Fruit fly (Drosophila melanogaster) whole organism, embryonic: ENCODE data around the gene psh.

Source experiments
- BEAF-32 ChIP-seq: fragments of 200-800 bp; sonication (Bioruptor generic); optimal IDR thresholded peaks from 3 replicates; lab custom pipeline; 2017; ENCODE audit warnings: missing biosample characterization, missing genetic modification characterization, mild to moderate bottlenecking, moderate library complexity, missing genetic modification reagents
- CG10147 ChIP-seq: fragments of 200-800 bp; sonication (Bioruptor generic); optimal IDR thresholded peaks from 2 replicates; lab custom pipeline; 2019; ENCODE audit warnings: missing biosample characterization, mild to moderate bottlenecking, missing genetic modification characterization, moderate library complexity
- CG10267 ChIP-seq: fragments of 200-800 bp; sonication (Bioruptor generic); optimal IDR thresholded peaks from 2 replicates; lab custom pipeline; 2018; ENCODE audit warnings: missing biosample characterization, mild to moderate bottlenecking, missing genetic modification characterization, moderate library complexity
- CG10274 ChIP-seq: fragments of 200-800 bp; sonication (Bioruptor generic); optimal IDR thresholded peaks from 3 replicates; lab custom pipeline; 2017; ENCODE audit warnings: missing biosample characterization, mild to moderate bottlenecking, missing genetic modification characterization
- CG10321 ChIP-seq: fragments of 200-800 bp; sonication (Bioruptor generic); IDR thresholded peaks from 2 replicates; pipeline ENCODE4 v1.3.6; 2022; ENCODE audit warnings: missing biosample characterization, missing genetic modification characterization
- CG10431 ChIP-seq: fragments of 200-800 bp; sonication (Bioruptor generic); optimal IDR thresholded peaks from 3 replicates; lab custom pipeline; 2018; ENCODE audit warnings: missing biosample characterization, mild to moderate bottlenecking, missing genetic modification characterization
- CG10959 ChIP-seq: fragments of 200-800 bp; sonication (Bioruptor generic); IDR thresholded peaks from 2 replicates; pipeline ENCODE4 v1.3.6; 2022; ENCODE audit warnings: missing biosample characterization, missing genetic modification characterization
- CG11085 ChIP-seq: fragments of 200-800 bp; sonication (Bioruptor generic); IDR thresholded peaks from 2 replicates; pipeline ENCODE4 v1.3.6; 2022; ENCODE audit warnings: missing biosample characterization, missing genetic modification characterization
- CG11093 ChIP-seq: fragments of 200-800 bp; sonication (Bioruptor generic); IDR thresholded peaks from 3 replicates; pipeline ENCODE4 v1.3.6; 2022; ENCODE audit warnings: missing biosample characterization, missing genetic modification characterization
- CG14860 ChIP-seq: fragments of 200-800 bp; sonication (Bioruptor generic); IDR thresholded peaks from 3 replicates; pipeline ENCODE4 v1.3.6; 2022; ENCODE audit warnings: missing biosample characterization, missing genetic modification characterization; ENCODE audit not compliant: partially characterized antibody
- CG15479 ChIP-seq: fragments of 200-800 bp; sonication (Bioruptor generic); optimal IDR thresholded peaks from 3 replicates; lab custom pipeline; 2019; ENCODE audit warnings: missing biosample characterization, mild to moderate bottlenecking, missing genetic modification characterization, moderate library complexity
- CG16813 ChIP-seq: fragments of 200-800 bp; sonication (Bioruptor generic); IDR thresholded peaks from 3 replicates; pipeline ENCODE4 v1.3.6; 2022; ENCODE audit warnings: missing biosample characterization, missing genetic modification characterization; ENCODE audit not compliant: partially characterized antibody
- CG17328 ChIP-seq: fragments of 200-800 bp; sonication (Bioruptor generic); IDR thresholded peaks from 2 replicates; pipeline ENCODE4 v1.3.6; 2022; ENCODE audit warnings: missing biosample characterization, missing genetic modification characterization
- CG17361 ChIP-seq: fragments of 200-800 bp; sonication (Bioruptor generic); IDR thresholded peaks from 3 replicates; pipeline ENCODE4 v1.3.6; 2022; ENCODE audit warnings: missing biosample characterization, missing genetic modification characterization
- CG17829 ChIP-seq: fragments of 200-800 bp; optimal IDR thresholded peaks from 2 replicates; lab custom pipeline; 2019; ENCODE audit warnings: missing biosample characterization, mild to moderate bottlenecking, missing genetic modification characterization, moderate library complexity
- CG2678 ChIP-seq: fragments of 200-800 bp; sonication (Bioruptor generic); optimal IDR thresholded peaks from 3 replicates; lab custom pipeline; 2019; ENCODE audit warnings: missing biosample characterization, mild to moderate bottlenecking, missing genetic modification characterization, moderate library complexity
- CG30020 ChIP-seq: fragments of 200-800 bp; optimal IDR thresholded peaks from 2 replicates; lab custom pipeline; 2019; ENCODE audit warnings: missing biosample characterization, mild to moderate bottlenecking, missing genetic modification characterization, moderate library complexity
- CG3163 ChIP-seq: fragments of 200-800 bp; sonication (Bioruptor generic); optimal IDR thresholded peaks from 3 replicates; lab custom pipeline; 2016; ENCODE audit warnings: missing biosample characterization, missing genetic modification characterization
- CG32767 ChIP-seq: fragments of 200-800 bp; sonication (Bioruptor generic); IDR thresholded peaks from 2 replicates; pipeline ENCODE4 v1.3.6; 2022; ENCODE audit warnings: missing biosample characterization, missing genetic modification characterization
- CG34224 ChIP-seq: fragments of 200-800 bp; sonication (Bioruptor generic); IDR thresholded peaks from 3 replicates; pipeline ENCODE4 v1.3.6; 2022; ENCODE audit warnings: missing biosample characterization, missing genetic modification characterization; ENCODE audit not compliant: partially characterized antibody
- CG34422 ChIP-seq: fragments of 200-800 bp; sonication (Bioruptor generic); IDR thresholded peaks from 3 replicates; pipeline ENCODE4 v1.3.6; 2022; ENCODE audit warnings: missing biosample characterization, missing genetic modification characterization
- CG4282 ChIP-seq: fragments of 200-800 bp; sonication (Bioruptor generic); optimal IDR thresholded peaks from 2 replicates; lab custom pipeline; 2016; ENCODE audit warnings: missing biosample characterization, missing genetic modification characterization
- CG4617 ChIP-seq: fragments of 200-800 bp; sonication (Bioruptor generic); optimal IDR thresholded peaks from 3 replicates; lab custom pipeline; 2016; ENCODE audit warnings: missing biosample characterization, missing genetic modification characterization, borderline replicate concordance
- CG4730 ChIP-seq: fragments of 200-800 bp; sonication (Bioruptor generic); IDR thresholded peaks from 2 replicates; pipeline ENCODE4 v1.3.6; 2022; ENCODE audit warnings: missing biosample characterization, missing genetic modification characterization
- CG5180 ChIP-seq: fragments of 200-800 bp; sonication (Bioruptor generic); optimal IDR thresholded peaks from 3 replicates; lab custom pipeline; 2017; ENCODE audit warnings: missing biosample characterization, missing genetic modification characterization, mild to moderate bottlenecking, moderate library complexity, missing genetic modification reagents
- CG7963 ChIP-seq: fragments of 200-800 bp; sonication (Bioruptor generic); IDR thresholded peaks from 3 replicates; pipeline ENCODE4 v1.3.6; 2022; ENCODE audit warnings: missing biosample characterization, missing genetic modification characterization; ENCODE audit not compliant: partially characterized antibody
- CG8359 ChIP-seq: fragments of 200-800 bp; sonication (Bioruptor generic); optimal IDR thresholded peaks from 2 replicates; lab custom pipeline; 2017; ENCODE audit warnings: missing biosample characterization, mild to moderate bottlenecking, missing genetic modification characterization, borderline replicate concordance
- Dip3 ChIP-seq: fragments of 200-800 bp; sonication (Bioruptor generic); optimal IDR thresholded peaks from 3 replicates; lab custom pipeline; 2016; ENCODE audit warnings: missing biosample characterization, missing genetic modification characterization
- E2f2 ChIP-seq: fragments of 200-800 bp; sonication (Bioruptor generic); IDR thresholded peaks from 2 replicates; pipeline ENCODE4 v1.3.6; 2022; ENCODE audit warnings: missing biosample characterization, missing genetic modification characterization
- Fer2 ChIP-seq: fragments of 200-800 bp; sonication (Bioruptor generic); optimal IDR thresholded peaks from 2 replicates; lab custom pipeline; 2018; ENCODE audit warnings: missing biosample characterization, mild to moderate bottlenecking, missing genetic modification characterization, moderate library complexity
- Gsc ChIP-seq: fragments of 200-800 bp; sonication (Bioruptor generic); IDR thresholded peaks from 2 replicates; pipeline ENCODE4 v1.3.6; 2022; ENCODE audit warnings: missing biosample characterization, missing genetic modification characterization
- Hr51 ChIP-seq, 2 experiments: fragments of 200-800 bp; sonication (Bioruptor generic); optimal IDR thresholded peaks; 2 replicates in 1 of 2; 3 replicates in 1 of 2; lab custom pipeline; 2016 to 2018; ENCODE audit warnings: missing biosample characterization in 2 of 2, missing genetic modification characterization in 2 of 2, mild to moderate bottlenecking in 1 of 2, moderate library complexity in 1 of 2
- Lpt ChIP-seq: fragments of >200 bp; optimal IDR thresholded peaks from 2 replicates; lab custom pipeline; 2018; ENCODE audit warnings: missing biosample characterization, missing genetic modification characterization
- MBD-R2 ChIP-seq: fragments of 200-800 bp; sonication (Bioruptor generic); IDR thresholded peaks from 2 replicates; pipeline ENCODE4 v1.3.6; 2022; ENCODE audit warnings: missing biosample characterization, missing genetic modification characterization
- Mes4 ChIP-seq: fragments of 200-800 bp; sonication (Bioruptor generic); optimal IDR thresholded peaks from 2 replicates; lab custom pipeline; 2016; ENCODE audit warnings: missing biosample characterization, missing genetic modification characterization
- Nf-YA ChIP-seq: fragments of 200-800 bp; sonication (Bioruptor generic); IDR thresholded peaks from 2 replicates; pipeline ENCODE4 v1.3.6; 2022; ENCODE audit warnings: missing biosample characterization, missing genetic modification characterization
- Nf-YC ChIP-seq: fragments of 200-800 bp; optimal IDR thresholded peaks from 3 replicates; lab custom pipeline; 2019; ENCODE audit warnings: missing biosample characterization, mild to moderate bottlenecking, missing genetic modification characterization, moderate library complexity
- Sox100B ChIP-seq: fragments of 200-800 bp; sonication (Bioruptor generic); optimal IDR thresholded peaks from 3 replicates; lab custom pipeline; 2018; ENCODE audit warnings: missing biosample characterization, mild to moderate bottlenecking, missing genetic modification characterization
- br ChIP-seq: fragments of >200 bp; optimal IDR thresholded peaks from 2 replicates; lab custom pipeline; 2017
- cg ChIP-seq: fragments of 200-800 bp; sonication (Bioruptor generic); optimal IDR thresholded peaks from 3 replicates; lab custom pipeline; 2019; ENCODE audit warnings: missing biosample characterization, mild to moderate bottlenecking, missing genetic modification characterization, moderate library complexity
- gsb-n ChIP-seq: fragments of 200-800 bp; sonication (Bioruptor generic); optimal IDR thresholded peaks from 3 replicates; lab custom pipeline; 2018; ENCODE audit warnings: missing biosample characterization, mild to moderate bottlenecking, missing genetic modification characterization
- inv ChIP-seq: fragments of 200-800 bp; sonication (Bioruptor generic); IDR thresholded peaks from 2 replicates; pipeline ENCODE4 v1.3.6; 2022; ENCODE audit warnings: missing biosample characterization, missing genetic modification characterization; ENCODE audit not compliant: partially characterized antibody
- luna ChIP-seq: fragments of 200-800 bp; sonication (Bioruptor generic); optimal IDR thresholded peaks from 2 replicates; lab custom pipeline; 2016; ENCODE audit warnings: missing biosample characterization, missing genetic modification characterization
- peb ChIP-seq: fragments of 200-800 bp; sonication (Bioruptor generic); IDR thresholded peaks from 2 replicates; pipeline ENCODE4 v1.3.6; 2022; ENCODE audit warnings: missing biosample characterization, missing genetic modification characterization
- sisA ChIP-seq: fragments of 200-800 bp; sonication (Bioruptor generic); IDR thresholded peaks from 2 replicates; pipeline ENCODE4 v1.3.6; 2022; ENCODE audit warnings: missing biosample characterization, missing genetic modification characterization
- slp2 ChIP-seq: fragments of 200-800 bp; sonication (Bioruptor generic); optimal IDR thresholded peaks from 2 replicates; lab custom pipeline; 2016; ENCODE audit warnings: missing biosample characterization, missing genetic modification characterization
- sug ChIP-seq: fragments of 200-800 bp; optimal IDR thresholded peaks from 2 replicates; lab custom pipeline; 2019; ENCODE audit warnings: missing biosample characterization, mild to moderate bottlenecking, missing genetic modification characterization, moderate library complexity
- tll ChIP-seq, 2 experiments: fragments of 200-800 bp in 1 of 2; fragments of >200 bp in 1 of 2; sonication (Bioruptor generic) in 1 of 2; optimal IDR thresholded peaks; 2 replicates each; lab custom pipeline; 2017 to 2019; ENCODE audit warnings: missing biosample characterization in 2 of 2, missing genetic modification characterization in 2 of 2, mild to moderate bottlenecking in 1 of 2, moderate library complexity in 1 of 2
- wek ChIP-seq: fragments of 200-800 bp; sonication (Bioruptor generic); optimal IDR thresholded peaks from 3 replicates; lab custom pipeline; 2018; ENCODE audit warnings: missing biosample characterization, mild to moderate bottlenecking, missing genetic modification characterization, moderate library complexity

psh gene

DNA sequence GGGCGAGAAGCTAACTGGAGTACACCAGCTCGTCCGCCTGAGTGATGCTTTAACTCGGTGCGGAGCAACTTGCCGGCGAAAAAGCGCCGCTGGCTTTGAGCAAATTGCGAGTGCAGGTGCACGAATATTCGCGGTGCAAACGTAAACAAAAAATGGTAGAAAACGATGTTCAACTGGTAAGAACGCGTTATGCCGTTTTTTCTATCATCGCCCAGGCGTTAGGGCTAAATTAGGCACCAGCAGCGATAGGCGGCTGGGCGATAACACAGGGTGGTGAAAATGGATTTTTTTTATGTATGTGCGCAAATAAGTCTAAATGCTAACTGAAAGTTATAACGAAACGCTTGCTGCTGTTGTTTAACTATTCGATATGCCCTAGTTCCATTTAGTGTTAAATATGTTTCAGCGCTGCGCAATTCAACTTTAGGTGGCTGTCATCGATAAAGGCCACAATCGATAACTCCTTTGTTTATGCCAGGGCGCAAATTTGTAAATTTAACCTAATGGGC is 13.0 kb upstream of the psh start, which contains the start of the genes Pgant7 and Xrcc2 (continued):
- TF ChIP-seq Mes4 (GFP tag; lab: Kevin White, UChicago) (no peak), Lpt (no peak), gsb-n (tag; lab: Kevin White, UChicago) (no peak), CG11093 (GFP tag; lab: Robert Waterston, UW) (no peak), Fer2 (tag; lab: Kevin White, UChicago) (no peak), CG4617 (GFP tag; lab: Kevin White, UChicago) (peak; percentile 42), CG3163 (no peak), CG5180 (peak; percentile 43), CG30020 (tag; lab: Kevin White, UChicago) (peak; percentile 7), cg (GFP tag; lab: Kevin White, UChicago) (no peak), CG14860 (GFP tag; lab: Robert Waterston, UW) (peak; percentile 81), tll (GFP tag; optimal IDR thresholded peaks at IDR 0.05; lab: Kevin White, UChicago) (no peak), luna (GFP tag; lab: Kevin White, UChicago) (no peak), Hr51 (GFP tag; optimal IDR thresholded peaks at IDR 0.05; lab: Kevin White, UChicago) (no peak), CG34224 (peak; percentile 76; the same call in 2 of the 3 replicates), CG7963 (peak; percentile 53; the same call in 1 of the 3 replicates), br (lab: Kevin White, UChicago) (no peak), CG11085 (GFP tag; lab: Robert Waterston, UW) (no peak), wek (GFP tag; lab: Kevin White, UChicago) (no peak), CG17361 (GFP tag; lab: Robert Waterston, UW) (no peak), CG4282 (GFP tag; lab: Kevin White, UChicago) (no peak), CG17328 (GFP tag; lab: Robert Waterston, UW) (no peak), CG16813 (peak; percentile 75; the same call in 2 of the 3 replicates), CG10321 (GFP tag; lab: Robert Waterston, UW) (no peak), Nf-YA (GFP tag; lab: Robert Waterston, UW) (no peak), E2f2 (peak; percentile 85), CG10431 (GFP tag; lab: Kevin White, UChicago) (peak; percentile 14), CG32767 (no peak), MBD-R2 (GFP tag; lab: Robert Waterston, UW) (peak; percentile 65; the same call in 1 of the 2 replicates), CG10274 (GFP tag; lab: Kevin White, UChicago) (no peak), CG2678 (tag; lab: Kevin White, UChicago) (no peak), sug (tag; lab: Kevin White, UChicago) (peak; percentile 7), CG8359 (GFP tag; lab: Kevin White, UChicago) (no peak), CG10959 (no peak), CG34422 (GFP tag; lab: Robert Waterston, UW) (peak; percentile 67; the same call in 2 of the 3 replicates), peb (GFP tag; lab: Robert Waterston, UW) (no peak), Dip3 (GFP tag; lab: Kevin White, UChicago) (no peak), sisA (no peak), Nf-YC (tag; lab: Kevin White, UChicago) (no peak), CG4730 (no peak), CG17829 (tag; lab: Kevin White, UChicago) (peak; percentile 20), Gsc (no peak), Sox100B (GFP tag; lab: Kevin White, UChicago) (no peak), slp2 (no peak), CG10147 (GFP tag; lab: Kevin White, UChicago) (no peak), CG15479 (GFP tag; lab: Kevin White, UChicago) (peak; percentile 14), BEAF-32 (GFP tag; lab: Kevin White, UChicago) (peak; percentile 83), inv (peak; percentile 32; the same call in 1 of the 2 replicates), CG10267 (tag; lab: Kevin White, UChicago) (peak; percentile 6)
